Worm (Caenorhabditis elegans): ENCODE results near the gene nhr-177.

- TF ChIP-seq cebp-1 (GFP tag; IDR thresholded peaks at IDR 0.05) (no peak), cebp-1 (tag; optimal IDR thresholded peaks at IDR 0.05) (no peak), sea-2 (GFP tag; IDR thresholded peaks at IDR 0.05) (no peak), K12H6.12 (tag; optimal IDR thresholded peaks at IDR 0.05) (no peak), nfyb-1 (GFP tag; IDR thresholded peaks at IDR 0.05) (no peak), ceh-91 (GFP tag; IDR thresholded peaks at IDR 0.05) (no peak), lsy-27 (tag; optimal IDR thresholded peaks at IDR 0.05; ENCODE audit: borderline replicate concordance, insufficient read depth) (no peak), ama-1 (optimal IDR thresholded peaks at IDR 0.05) (no peak), ama-1 (GFP tag; optimal IDR thresholded peaks at IDR 0.05) (no peak), atf-7 (tag; optimal IDR thresholded peaks at IDR 0.05) (no peak)
Measured at ce11 chrV:1574599-1574998, 35.5 kb upstream of the nhr-177 start.
